Worm (Caenorhabditis elegans): Measurements from ENCODE around the gene tbx-34.

- no peak for TF ChIP-seq rcor-1 (GFP tag; IDR thresholded peaks at IDR 0.05)
- no peak for TF ChIP-seq attf-5 (GFP tag; optimal IDR thresholded peaks at IDR 0.05)
- TF ChIP-seq hmg-1.2 (GFP tag; IDR thresholded peaks at IDR 0.05): no peak
- TF ChIP-seq mcd-1 (GFP tag; IDR thresholded peaks at IDR 0.05): no peak
- no peak for TF ChIP-seq F57C9.4 (tag; optimal IDR thresholded peaks at IDR 0.05)
Observed at ce11 chrIII:11207825-11208224, 10.2 kb downstream of the tbx-34 start.
